Worm (Caenorhabditis elegans) whole organism, midembryonic: ENCODE data around the gene srlf-2.

Experiments
- T22C8.4 ChIP-seq: fragments of 200-800 bp; sonication (Bioruptor generic); IDR thresholded peaks from 2 replicates; pipeline ENCODE4 v1.3.6; 2022; ENCODE audit warnings: missing genetic modification characterization, missing compliant biosample characterization
- cog-1 ChIP-seq: sonication (generic microtip); optimal IDR thresholded peaks from 2 replicates; lab custom pipeline; 2016; ENCODE audit warnings: missing genetic modification characterization, missing compliant biosample characterization
- flt-1 ChIP-seq: fragments of 200-800 bp; sonication (Bioruptor generic); IDR thresholded peaks from 2 replicates; pipeline ENCODE4 v1.3.6; 2022; ENCODE audit warnings: missing genetic modification characterization, missing compliant biosample characterization
- klf-2 ChIP-seq: fragments of 200-800 bp; sonication (Bioruptor generic); conservative IDR thresholded peaks from 2 replicates; pipeline ENCODE4 v1.3.6; 2022; ENCODE audit warnings: missing genetic modification reagents, missing genetic modification characterization, missing compliant biosample characterization
- med-1 ChIP-seq: sonication (generic microtip); optimal IDR thresholded peaks from 2 replicates; lab custom pipeline; 2017; ENCODE audit warnings: missing genetic modification characterization, mild to moderate bottlenecking, missing compliant biosample characterization, antibody characterized with exemption, missing genetic modification reagents; ENCODE audit not compliant: insufficient read depth
- ref-1 ChIP-seq: fragments of 200-800 bp; sonication (Bioruptor generic); conservative IDR thresholded peaks from 2 replicates; pipeline ENCODE4 v1.3.6; 2022; ENCODE audit warnings: missing genetic modification reagents, missing genetic modification characterization, missing compliant biosample characterization
- tab-1 ChIP-seq: fragments of 200-800 bp; sonication (Bioruptor generic); IDR thresholded peaks from 2 replicates; pipeline ENCODE4 v1.3.6; 2022; ENCODE audit warnings: missing genetic modification characterization, missing compliant biosample characterization
- ztf-23 ChIP-seq: fragments of 200-800 bp; sonication (Bioruptor generic); IDR thresholded peaks from 2 replicates; pipeline ENCODE4 v1.3.6; 2022; ENCODE audit warnings: missing genetic modification reagents, missing genetic modification characterization, missing compliant biosample characterization
- ztf-29 ChIP-seq: fragments of 200-800 bp; sonication (Bioruptor generic); IDR thresholded peaks from 2 replicates; pipeline ENCODE4 v1.3.6; 2022; ENCODE audit warnings: missing genetic modification reagents, missing genetic modification characterization, missing compliant biosample characterization

The srlf-2 gene

DNA sequence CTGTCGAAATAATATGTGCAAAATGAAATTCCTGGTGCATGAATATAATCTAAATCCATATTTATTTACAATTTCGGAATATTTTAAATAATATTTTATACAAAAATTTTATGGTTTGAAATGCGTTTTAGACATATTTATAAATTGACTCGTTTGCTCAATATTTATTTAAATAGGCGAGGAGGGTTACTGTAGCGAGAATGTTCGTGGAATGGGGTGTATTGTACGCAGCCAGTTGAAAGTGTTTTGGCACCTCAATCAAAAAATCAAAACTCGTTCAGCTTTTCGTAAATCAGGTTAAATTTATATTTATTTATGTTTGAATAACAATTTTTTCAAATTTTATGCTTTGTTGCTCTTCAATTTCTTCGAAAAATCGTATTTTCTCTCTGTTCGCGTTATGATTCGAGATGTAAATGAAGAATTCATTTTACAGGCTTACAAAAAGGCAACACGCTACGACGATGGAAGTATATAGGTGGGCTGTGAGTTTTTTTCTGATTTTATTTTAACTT is 48.7 kb downstream of the srlf-2 start, which contains the start of gene hyl-1:
Gene hyl-1 (plus strand): TSS at position 465 of the 515 bp plus-strand sequence.
- TF ChIP-seq klf-2 (GFP tag; lab: Robert Waterston, UW) = no peak
- no peak for TF ChIP-seq cog-1
- no peak for TF ChIP-seq ref-1 (GFP tag; lab: Robert Waterston, UW)
- TF ChIP-seq ztf-23 (GFP tag; lab: Robert Waterston, UW) = no peak
- no peak for TF ChIP-seq med-1
- no peak for TF ChIP-seq T22C8.4
- no peak for TF ChIP-seq flt-1
- no peak for TF ChIP-seq ztf-29 (GFP tag; lab: Robert Waterston, UW)
- no peak for TF ChIP-seq tab-1 (GFP tag; lab: Robert Waterston, UW)

DNA sequence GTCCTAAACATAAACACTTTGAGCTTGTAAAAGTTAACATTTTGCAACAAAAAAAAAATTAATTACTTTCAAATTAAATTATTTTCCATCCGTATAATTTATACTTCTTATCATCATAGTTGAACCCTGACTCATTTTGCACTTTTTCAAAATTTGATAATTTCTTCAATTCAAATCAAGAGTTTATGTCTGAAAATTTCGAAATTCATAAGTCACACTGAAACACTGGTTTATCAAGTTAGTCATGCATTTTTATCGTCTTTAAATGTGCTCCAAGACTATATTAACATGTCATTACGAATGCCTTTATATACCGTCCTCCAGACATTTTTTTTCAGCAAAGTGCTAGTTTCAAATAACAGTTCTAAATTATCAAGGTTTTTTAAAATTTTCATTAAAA is 49.6 kb downstream of the srlf-2 start:
- TF ChIP-seq cog-1 (no peak), med-1 (no peak)

DNA sequence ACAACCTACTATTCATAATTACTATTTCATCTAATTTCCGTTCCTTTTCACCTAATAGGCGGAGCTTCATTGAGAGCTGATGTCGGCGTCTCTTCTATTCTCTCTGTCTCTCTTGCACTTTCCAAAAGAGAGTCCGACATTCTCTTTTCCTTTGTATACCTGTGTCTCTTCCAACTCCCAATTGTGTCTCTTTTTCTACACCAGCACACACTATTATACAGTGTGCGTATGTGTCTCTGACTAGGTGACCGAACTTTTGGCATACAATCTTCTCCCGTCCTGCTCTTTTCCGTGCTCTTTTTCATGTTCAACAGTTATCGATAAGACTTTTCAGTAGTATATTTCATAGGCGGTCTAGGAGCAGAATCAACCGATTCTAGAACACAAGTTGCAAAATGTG is 50.3 kb downstream of the srlf-2 start:
- TF ChIP-seq T22C8.4 = no peak
- TF ChIP-seq klf-2 (GFP tag; lab: Robert Waterston, UW) = no peak
- TF ChIP-seq cog-1 = no peak
- TF ChIP-seq flt-1 = no peak
- no peak for TF ChIP-seq med-1
- no peak for TF ChIP-seq tab-1 (GFP tag; lab: Robert Waterston, UW)
